Fruit fly (Drosophila melanogaster): Measurements from ENCODE around the gene Pdp1.
A peak's percentile ranks its signal among the peaks of the same experiment; 100 is the strongest.

Pdp1 gene

DNA sequence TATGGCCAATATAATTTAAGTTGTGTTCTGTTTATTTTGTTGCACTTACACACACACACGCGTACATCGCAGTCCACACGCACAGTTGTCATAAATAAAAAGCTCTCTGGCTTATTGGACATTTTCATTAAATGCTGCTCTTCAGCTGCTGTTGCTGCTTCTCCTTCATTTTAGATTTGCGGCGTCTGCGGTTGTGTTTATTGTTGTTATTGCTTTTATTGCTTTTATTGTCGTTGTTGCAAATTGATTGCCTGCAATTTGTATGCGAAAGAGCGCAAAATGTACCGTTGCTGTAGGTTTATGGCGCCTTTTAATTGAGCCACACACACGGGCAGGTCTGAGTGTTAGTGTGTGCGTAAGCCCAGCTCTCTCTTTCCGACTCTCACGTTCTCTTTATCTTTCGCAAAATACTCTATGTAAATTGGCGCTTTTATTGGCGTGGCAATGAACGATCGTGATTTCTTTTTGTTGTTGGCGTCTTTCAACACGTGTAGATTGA is 3.9 kb downstream of the Pdp1 start:
- TF ChIP-seq Sp1 (GFP tag; optimal IDR thresholded peaks at IDR 0.05): no peak
- TF ChIP-seq Dif (GFP tag; optimal IDR thresholded peaks at IDR 0.05; ENCODE audit: partially characterized antibody): no peak
- TF ChIP-seq Abd-B (GFP tag; optimal IDR thresholded peaks at IDR 0.05): no peak
- no peak for TF ChIP-seq woc (GFP tag; optimal IDR thresholded peaks at IDR 0.05)
- no peak for TF ChIP-seq brk (GFP tag; optimal IDR thresholded peaks at IDR 0.05)
- TF ChIP-seq CG32264 (GFP tag; optimal IDR thresholded peaks at IDR 0.05): no peak
- no peak for TF ChIP-seq foxo (GFP tag; optimal IDR thresholded peaks at IDR 0.05)
- no peak for TF ChIP-seq sv (GFP tag; optimal IDR thresholded peaks at IDR 0.05)
- no peak for TF ChIP-seq Dfd (GFP tag; optimal IDR thresholded peaks at IDR 0.05)
- no peak for TF ChIP-seq Myc (optimal IDR thresholded peaks at IDR 0.05)
- TF ChIP-seq dmrt93B (GFP tag; optimal IDR thresholded peaks at IDR 0.05): no peak
- TF ChIP-seq Rel (GFP tag; optimal IDR thresholded peaks at IDR 0.05): no peak
- no peak for TF ChIP-seq Rel (tag; optimal IDR thresholded peaks at IDR 0.05)

DNA sequence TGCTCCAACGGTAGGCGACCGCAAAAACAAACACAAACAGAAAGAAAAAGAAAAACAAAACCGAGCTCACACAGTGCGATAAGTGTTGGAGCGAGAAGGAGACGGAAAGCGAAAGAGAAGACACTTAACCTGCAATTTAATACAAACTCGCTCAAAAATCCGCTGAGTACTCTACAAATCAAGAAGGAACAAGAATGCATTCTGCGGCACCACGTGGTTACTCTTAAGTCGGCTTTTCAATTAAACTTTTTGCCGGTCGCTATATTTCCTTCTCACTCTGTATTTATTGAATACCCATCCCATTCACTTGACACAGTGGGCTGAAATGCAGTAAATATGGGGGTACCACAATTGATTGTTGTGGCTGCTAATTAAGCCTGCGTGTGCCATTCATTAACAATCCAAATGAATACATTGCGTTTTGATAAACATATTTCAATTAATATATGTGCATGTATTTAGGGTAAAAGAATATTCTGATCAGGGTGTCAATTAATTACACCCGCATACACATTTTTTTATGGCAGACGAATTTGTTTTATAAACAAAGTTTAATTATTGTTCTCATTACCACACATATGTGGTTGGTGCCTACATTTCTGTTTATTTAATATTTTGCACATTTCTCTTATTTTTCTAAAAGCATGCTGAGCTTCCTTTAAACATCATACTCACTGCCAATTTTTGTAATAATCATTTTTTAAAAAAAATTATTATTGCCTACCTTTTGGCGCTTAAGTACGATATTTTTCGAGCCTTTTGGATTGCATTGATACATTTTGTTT is 4.7 kb downstream of the Pdp1 start:
- TF ChIP-seq sv (GFP tag; optimal IDR thresholded peaks at IDR 0.05) (peak; percentile 14), woc (GFP tag; optimal IDR thresholded peaks at IDR 0.05) (peak; percentile 8), Rel (GFP tag; optimal IDR thresholded peaks at IDR 0.05) (no peak), Rel (tag; optimal IDR thresholded peaks at IDR 0.05) (peak; percentile 35), tai (GFP tag; optimal IDR thresholded peaks at IDR 0.05) (no peak), dmrt93B (GFP tag; optimal IDR thresholded peaks at IDR 0.05) (peak; percentile 2), foxo (GFP tag; optimal IDR thresholded peaks at IDR 0.05) (peak in 1 of 2 experiments; percentile 45)

DNA sequence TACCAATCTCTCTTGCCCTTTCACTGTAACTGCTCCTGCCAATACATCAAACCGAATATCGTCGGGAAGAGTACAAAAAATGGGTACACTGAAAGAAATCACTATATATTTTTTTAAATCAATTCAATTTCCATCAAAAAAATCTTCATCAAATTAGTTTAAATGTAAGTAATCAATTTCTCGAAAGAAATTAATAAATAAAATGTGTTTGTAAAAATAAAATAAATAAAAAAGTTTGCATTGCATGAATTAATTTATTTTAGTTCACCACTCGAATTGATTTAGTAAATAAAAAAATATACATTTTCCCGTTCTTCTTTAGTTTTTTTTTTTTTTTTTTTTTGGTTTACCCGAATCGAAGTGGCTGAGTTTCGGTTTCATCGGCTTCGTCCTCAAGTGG is 5.4 kb downstream of the Pdp1 start:
- TF ChIP-seq Hr83 (GFP tag; optimal IDR thresholded peaks at IDR 0.05; ENCODE audit: poor library complexity, severe bottlenecking) (no peak), Sp1 (GFP tag; optimal IDR thresholded peaks at IDR 0.05) (peak; percentile 13), Dfd (GFP tag; optimal IDR thresholded peaks at IDR 0.05) (peak; percentile 19), psq (GFP tag; optimal IDR thresholded peaks at IDR 0.05) (peak; percentile 60), brk (GFP tag; optimal IDR thresholded peaks at IDR 0.05) (peak; percentile 42), Hr78 (GFP tag; optimal IDR thresholded peaks at IDR 0.05) (no peak), fru (GFP tag; optimal IDR thresholded peaks at IDR 0.05) (peak; percentile 48), rgr (GFP tag; optimal IDR thresholded peaks at IDR 0.05) (peak; percentile 22), OdsH (GFP tag; optimal IDR thresholded peaks at IDR 0.05) (peak; percentile 56), h (GFP tag; optimal IDR thresholded peaks at IDR 0.05) (peak; percentile 56), lola (GFP tag; optimal IDR thresholded peaks at IDR 0.05) (no peak)

DNA sequence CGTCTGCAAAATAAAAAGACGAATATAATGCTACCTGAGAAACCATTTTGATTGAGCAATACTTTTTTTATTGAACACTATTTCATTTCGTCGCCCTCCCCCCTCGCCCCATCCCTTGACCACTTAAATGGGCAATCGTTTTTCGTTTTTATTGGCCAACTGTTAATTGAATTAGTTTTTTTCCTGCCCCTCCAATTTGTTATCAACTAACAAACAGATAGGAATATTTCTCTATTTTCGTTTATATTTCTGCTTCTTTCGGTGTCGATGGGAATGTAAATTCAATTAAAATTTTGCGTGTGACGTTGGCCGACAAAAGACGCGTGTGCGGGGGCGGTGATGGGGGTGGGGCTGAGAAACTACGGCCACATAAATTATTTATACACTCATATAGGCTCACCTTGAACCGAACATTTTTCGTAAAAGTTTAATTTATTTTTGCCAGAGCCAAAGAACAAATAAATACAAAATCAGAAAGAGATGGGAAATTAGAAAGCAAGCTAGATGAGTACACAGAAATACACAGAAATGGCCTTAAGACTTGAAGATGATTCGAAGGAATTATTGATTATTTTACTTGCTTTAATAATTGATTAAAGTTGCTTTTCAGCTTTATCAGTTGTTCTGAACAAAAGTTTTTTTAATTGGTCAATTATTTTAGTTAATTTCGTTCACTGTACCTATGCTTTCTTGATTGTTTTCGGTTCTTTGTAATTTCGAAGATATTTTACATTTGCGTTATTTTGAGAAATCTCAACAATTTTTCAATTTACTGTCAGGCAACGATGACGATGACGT is 6.3 kb downstream of the Pdp1 start:
- TF ChIP-seq dmrt93B (GFP tag; optimal IDR thresholded peaks at IDR 0.05) (no peak), Jra (GFP tag; optimal IDR thresholded peaks at IDR 0.05) (no peak), sage (GFP tag; optimal IDR thresholded peaks at IDR 0.05) (no peak), CG32264 (GFP tag; optimal IDR thresholded peaks at IDR 0.05) (no peak), h (GFP tag; optimal IDR thresholded peaks at IDR 0.05) (no peak), woc (GFP tag; optimal IDR thresholded peaks at IDR 0.05) (no peak), dsf (GFP tag; optimal IDR thresholded peaks at IDR 0.05; ENCODE audit: borderline replicate concordance) (no peak), pan (optimal IDR thresholded peaks at IDR 0.05) (no peak), OdsH (GFP tag; optimal IDR thresholded peaks at IDR 0.05) (no peak)

DNA sequence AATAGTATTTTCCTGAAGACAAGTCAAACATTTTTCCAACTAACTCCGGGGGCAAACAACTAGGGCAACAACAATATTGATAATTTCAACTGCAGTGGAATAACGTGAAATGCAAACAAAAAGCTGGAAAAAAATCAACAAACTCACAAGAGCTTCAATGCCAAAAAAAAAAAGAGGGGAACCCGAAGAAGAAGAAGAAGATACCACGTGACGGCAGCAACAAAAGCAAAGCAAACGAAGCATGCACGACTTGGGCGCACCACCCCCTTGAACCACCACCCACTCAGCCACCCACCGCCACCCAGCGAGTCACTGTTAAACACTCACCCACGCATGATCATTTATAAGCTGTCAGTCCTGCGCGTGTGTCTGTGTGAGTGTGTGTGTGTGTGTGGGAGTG is 7.4 kb downstream of the Pdp1 start:
- TF ChIP-seq psq (GFP tag; optimal IDR thresholded peaks at IDR 0.05) (no peak), rgr (GFP tag; optimal IDR thresholded peaks at IDR 0.05) (peak; percentile 3)

Data from whole organism, wandering third instar larva.